Worm (Caenorhabditis elegans) whole organism, young adult: Measurements from ENCODE around the gene egrh-1.
A peak's percentile ranks its signal among the peaks of the same experiment; 100 is the strongest.

Source experiments
- B0035.1 ChIP-seq: sonication (generic microtip); optimal IDR thresholded peaks from 2 replicates; lab custom pipeline; 2016; ENCODE audit warnings: missing genetic modification characterization, mild to moderate bottlenecking, missing compliant biosample characterization, missing genotype, missing genetic modification reagents
- B0336.3 ChIP-seq: fragments of 200-800 bp; sonication (Bioruptor generic); IDR thresholded peaks from 2 replicates; pipeline ENCODE4 v1.3.6; 2022; ENCODE audit warnings: missing genetic modification characterization, missing compliant biosample characterization
- F10E7.11 ChIP-seq: sonication (generic microtip); optimal IDR thresholded peaks from 2 replicates; lab custom pipeline; 2017; ENCODE audit warnings: mild to moderate bottlenecking, missing genetic modification characterization, moderate library complexity, missing compliant biosample characterization
- F39B2.1 ChIP-seq: fragments of 200-800 bp; sonication (Bioruptor generic); IDR thresholded peaks from 2 replicates; pipeline ENCODE4 v1.3.6; 2022; ENCODE audit warnings: missing genetic modification reagents, missing genetic modification characterization, missing compliant biosample characterization
- F52B5.7 ChIP-seq: sonication (generic microtip); optimal IDR thresholded peaks from 2 replicates; lab custom pipeline; 2016; ENCODE audit warnings: mild to moderate bottlenecking, missing genetic modification characterization, missing compliant biosample characterization
- T07F8.4 ChIP-seq: sonication (generic microtip); optimal IDR thresholded peaks from 2 replicates; lab custom pipeline; 2016; ENCODE audit warnings: mild to moderate bottlenecking, missing genetic modification characterization, moderate library complexity, missing compliant biosample characterization
- Y53G8AR.9 ChIP-seq: fragments of 200-800 bp; sonication (Bioruptor generic); conservative IDR thresholded peaks from 2 replicates; pipeline ENCODE4 v1.3.6; 2022; ENCODE audit warnings: missing genetic modification reagents, missing genetic modification characterization, missing compliant biosample characterization
- ZK185.1 ChIP-seq: sonication (generic microtip); optimal IDR thresholded peaks from 2 replicates; lab custom pipeline; 2016; ENCODE audit warnings: mild to moderate bottlenecking, missing genetic modification characterization, missing compliant biosample characterization; ENCODE audit not compliant: poor library complexity, severe bottlenecking
- akir-1 ChIP-seq: fragments of 200-800 bp; sonication (Bioruptor generic); optimal IDR thresholded peaks from 2 replicates; lab custom pipeline; 2018; ENCODE audit warnings: mild to moderate bottlenecking, missing genetic modification characterization, moderate library complexity, missing compliant biosample characterization
- aptf-2 ChIP-seq: fragments of 200-800 bp; sonication (Bioruptor generic); conservative IDR thresholded peaks from 2 replicates; pipeline ENCODE4 v1.3.6; 2022; ENCODE audit warnings: missing genetic modification reagents, missing genetic modification characterization, missing compliant biosample characterization
- atf-7 ChIP-seq: sonication (generic microtip); optimal IDR thresholded peaks from 2 replicates; lab custom pipeline; 2017; ENCODE audit warnings: mild to moderate bottlenecking, missing genetic modification characterization, missing compliant biosample characterization
- athp-1 ChIP-seq: sonication (generic microtip); optimal IDR thresholded peaks from 2 replicates; lab custom pipeline; 2017; ENCODE audit warnings: mild to moderate bottlenecking, missing genetic modification characterization, missing compliant biosample characterization
- attf-6 ChIP-seq: fragments of 200-800 bp; sonication (Bioruptor generic); IDR thresholded peaks from 2 replicates; pipeline ENCODE4 v1.3.6; 2022; ENCODE audit warnings: missing genetic modification reagents, missing genetic modification characterization, missing compliant biosample characterization
- bed-1 ChIP-seq: fragments of 200-800 bp; sonication (Bioruptor generic); IDR thresholded peaks from 2 replicates; pipeline ENCODE4 v1.3.6; 2022; ENCODE audit warnings: missing genetic modification reagents, missing genetic modification characterization, missing compliant biosample characterization
- bed-2 ChIP-seq: fragments of 200-800 bp; sonication (Bioruptor generic); IDR thresholded peaks from 2 replicates; pipeline ENCODE4 v1.3.6; 2022; ENCODE audit warnings: missing genetic modification reagents, missing genetic modification characterization, missing compliant biosample characterization
- ccch-3 ChIP-seq: fragments of 200-800 bp; sonication (Bioruptor generic); optimal IDR thresholded peaks from 2 replicates; lab custom pipeline; 2018; ENCODE audit warnings: mild to moderate bottlenecking, missing genetic modification characterization, missing compliant biosample characterization
- cebp-2 ChIP-seq: fragments of 200-800 bp; sonication (Bioruptor generic); IDR thresholded peaks from 2 replicates; pipeline ENCODE4 v1.3.6; 2022; ENCODE audit warnings: missing genetic modification characterization, missing compliant biosample characterization
- ceh-27 ChIP-seq: fragments of 200-800 bp; sonication (Bioruptor generic); optimal IDR thresholded peaks from 2 replicates; lab custom pipeline; 2018; ENCODE audit warnings: mild to moderate bottlenecking, missing genetic modification characterization, moderate library complexity, missing compliant biosample characterization
- chd-7 ChIP-seq: sonication (generic microtip); optimal IDR thresholded peaks from 2 replicates; lab custom pipeline; 2016; ENCODE audit warnings: mild to moderate bottlenecking, missing genetic modification characterization, moderate library complexity, missing compliant biosample characterization
- dox-1 ChIP-seq: fragments of 200-800 bp; sonication (Bioruptor generic); IDR thresholded peaks from 2 replicates; pipeline ENCODE4 v1.3.6; 2022; ENCODE audit warnings: missing genetic modification reagents, missing genetic modification characterization, missing compliant biosample characterization
- dpff-1 ChIP-seq: sonication (generic microtip); optimal IDR thresholded peaks from 2 replicates; lab custom pipeline; 2017; ENCODE audit warnings: mild to moderate bottlenecking, missing genetic modification characterization, missing compliant biosample characterization
- dpl-1 ChIP-seq: fragments of 150-350 bp; optimal IDR thresholded peaks from 2 replicates; lab custom pipeline; 2014; ENCODE audit warnings: missing biosample characterization, missing genetic modification reagents, missing genetic modification characterization
- efl-1 ChIP-seq: fragments of 150-350 bp; optimal IDR thresholded peaks from 2 replicates; lab custom pipeline; 2014; ENCODE audit warnings: missing biosample characterization, missing genetic modification reagents, missing genetic modification characterization
- egrh-3 ChIP-seq: fragments of 200-800 bp; sonication (Bioruptor generic); IDR thresholded peaks from 2 replicates; pipeline ENCODE4 v1.3.6; 2022; ENCODE audit warnings: missing genetic modification reagents, missing genetic modification characterization, missing compliant biosample characterization
- ekl-4 ChIP-seq: fragments of 200-800 bp; sonication (Bioruptor generic); IDR thresholded peaks from 2 replicates; pipeline ENCODE4 v1.3.6; 2022; ENCODE audit warnings: missing genetic modification reagents, missing genetic modification characterization, missing compliant biosample characterization
- fkh-3 ChIP-seq: sonication (generic microtip); optimal IDR thresholded peaks from 2 replicates; lab custom pipeline; 2016; ENCODE audit warnings: mild to moderate bottlenecking, missing genetic modification characterization, missing compliant biosample characterization
- him-1 ChIP-seq: sonication (generic microtip); optimal IDR thresholded peaks from 2 replicates; lab custom pipeline; 2016; ENCODE audit warnings: missing genotype, missing genetic modification reagents, missing genetic modification characterization, missing compliant biosample characterization
- hrde-1 ChIP-seq: sonication (generic microtip); optimal IDR thresholded peaks from 2 replicates; lab custom pipeline; 2016; ENCODE audit warnings: missing genetic modification characterization, mild to moderate bottlenecking, missing compliant biosample characterization, moderate library complexity, missing genotype, missing genetic modification reagents, borderline replicate concordance
- let-526 ChIP-seq: fragments of 200-800 bp; sonication (Bioruptor generic); IDR thresholded peaks from 2 replicates; pipeline ENCODE4 v1.3.6; 2022; ENCODE audit warnings: missing genetic modification reagents, missing genetic modification characterization, missing compliant biosample characterization
- lin-26 ChIP-seq: fragments of 200-800 bp; sonication (Bioruptor generic); IDR thresholded peaks from 2 replicates; pipeline ENCODE4 v1.3.6; 2022; ENCODE audit warnings: missing genetic modification reagents, missing genetic modification characterization, missing compliant biosample characterization
- lsl-1 ChIP-seq: fragments of 200-800 bp; sonication (Bioruptor generic); optimal IDR thresholded peaks from 2 replicates; lab custom pipeline; 2018; ENCODE audit warnings: mild to moderate bottlenecking, missing genetic modification characterization, moderate library complexity, missing compliant biosample characterization
- madf-10 ChIP-seq: sonication (generic microtip); optimal IDR thresholded peaks from 2 replicates; lab custom pipeline; 2016; ENCODE audit warnings: mild to moderate bottlenecking, missing genetic modification characterization, missing compliant biosample characterization
- madf-3 ChIP-seq: fragments of 200-800 bp; sonication (Bioruptor generic); IDR thresholded peaks from 2 replicates; pipeline ENCODE4 v1.3.6; 2022; ENCODE audit warnings: missing genetic modification reagents, missing genetic modification characterization, missing compliant biosample characterization
- madf-6 ChIP-seq: fragments of 200-800 bp; sonication (Bioruptor generic); IDR thresholded peaks from 2 replicates; pipeline ENCODE4 v1.3.6; 2022; ENCODE audit warnings: missing genetic modification reagents, missing genetic modification characterization, missing compliant biosample characterization
- mes-4 ChIP-seq: sonication (generic microtip); optimal IDR thresholded peaks from 2 replicates; lab custom pipeline; 2016; ENCODE audit warnings: missing genotype, missing genetic modification characterization, missing compliant biosample characterization
- mxl-1 ChIP-seq: sonication (generic microtip); optimal IDR thresholded peaks from 2 replicates; lab custom pipeline; 2016; ENCODE audit warnings: missing genetic modification characterization, missing compliant biosample characterization
- nfya-2 ChIP-seq: fragments of 200-800 bp; sonication (Bioruptor generic); IDR thresholded peaks from 2 replicates; pipeline ENCODE4 v1.3.6; 2022; ENCODE audit warnings: missing genetic modification reagents, missing genetic modification characterization, missing compliant biosample characterization
- nhr-80 ChIP-seq: sonication (generic microtip); optimal IDR thresholded peaks from 2 replicates; lab custom pipeline; 2016; ENCODE audit warnings: missing genetic modification characterization, missing compliant biosample characterization
- sdz-38 ChIP-seq: sonication (generic microtip); optimal IDR thresholded peaks from 2 replicates; lab custom pipeline; 2016; ENCODE audit warnings: missing genotype, missing genetic modification characterization, missing compliant biosample characterization
- snpc-1.1 ChIP-seq: sonication (generic microtip); optimal IDR thresholded peaks from 2 replicates; lab custom pipeline; 2017; ENCODE audit warnings: missing genetic modification characterization, mild to moderate bottlenecking, missing compliant biosample characterization, antibody characterized with exemption, moderate library complexity, missing genotype, missing genetic modification reagents; ENCODE audit not compliant: insufficient read depth
- sptf-2 ChIP-seq: fragments of 200-800 bp; sonication (Bioruptor generic); optimal IDR thresholded peaks from 2 replicates; lab custom pipeline; 2018; ENCODE audit warnings: mild to moderate bottlenecking, missing genetic modification characterization, missing compliant biosample characterization
- tbp1 ChIP-seq: fragments of 200-800 bp; sonication (Bioruptor generic); optimal IDR thresholded peaks from 2 replicates; lab custom pipeline; 2018; ENCODE audit warnings: mild to moderate bottlenecking, missing genetic modification characterization, missing compliant biosample characterization
- tbx-9 ChIP-seq: sonication (generic microtip); optimal IDR thresholded peaks from 2 replicates; lab custom pipeline; 2016; ENCODE audit warnings: borderline replicate concordance, missing genetic modification characterization, inconsistent platforms, missing compliant biosample characterization
- ztf-26 ChIP-seq: sonication (generic microtip); optimal IDR thresholded peaks from 2 replicates; lab custom pipeline; 2017; ENCODE audit warnings: missing genetic modification characterization, missing compliant biosample characterization
- ztf-3 ChIP-seq: fragments of 200-800 bp; sonication (Bioruptor generic); optimal IDR thresholded peaks from 2 replicates; lab custom pipeline; 2018; ENCODE audit warnings: mild to moderate bottlenecking, missing genetic modification characterization, missing compliant biosample characterization

The egrh-1 gene

DNA sequence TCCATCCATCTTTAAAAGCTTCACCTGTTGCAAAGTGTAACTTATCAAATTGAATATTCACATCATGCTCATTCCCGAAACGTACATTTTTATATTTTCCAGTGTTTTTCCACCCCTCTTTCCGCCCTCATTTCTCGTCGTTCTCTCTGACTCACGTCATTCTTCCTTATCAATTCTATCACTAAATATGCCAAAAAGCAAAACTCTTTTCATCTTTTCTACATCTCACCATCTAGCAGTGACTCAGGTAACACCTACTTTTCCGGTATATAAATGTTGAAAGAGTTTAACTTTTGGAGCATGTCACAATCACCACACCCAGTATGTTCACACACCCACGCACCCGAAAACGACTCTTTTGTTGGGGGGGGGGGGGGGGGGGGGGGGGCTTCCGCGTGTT is 1.3 kb upstream of the egrh-1 start (continued):
- TF ChIP-seq madf-6 (GFP tag; lab: Robert Waterston, UW): no peak
- no peak for TF ChIP-seq lin-26
- no peak for TF ChIP-seq T07F8.4 (tag; lab: Kevin White, UChicago)
- no peak for TF ChIP-seq mxl-1 (tag; lab: Kevin White, UChicago)
- peak; percentile 44 for TF ChIP-seq nhr-80
- TF ChIP-seq F52B5.7 (tag; lab: Kevin White, UChicago): no peak
- no peak for TF ChIP-seq efl-1 (GFP tag; lab: Kevin White, UChicago)
- no peak for TF ChIP-seq atf-7
- TF ChIP-seq madf-3 (GFP tag; lab: Robert Waterston, UW): no peak
- 0 out of 2 replicates have a peak, but pooled peaks have one; percentile 14 for TF ChIP-seq dox-1
- no peak for TF ChIP-seq athp-1
- TF ChIP-seq him-1: no peak
- no peak for TF ChIP-seq bed-1 (GFP tag; lab: Robert Waterston, UW)
- TF ChIP-seq hrde-1: no peak
- TF ChIP-seq dpff-1 (tag; lab: Kevin White, UChicago): no peak
- no peak for TF ChIP-seq dpl-1 (GFP tag; lab: Kevin White, UChicago)

DNA sequence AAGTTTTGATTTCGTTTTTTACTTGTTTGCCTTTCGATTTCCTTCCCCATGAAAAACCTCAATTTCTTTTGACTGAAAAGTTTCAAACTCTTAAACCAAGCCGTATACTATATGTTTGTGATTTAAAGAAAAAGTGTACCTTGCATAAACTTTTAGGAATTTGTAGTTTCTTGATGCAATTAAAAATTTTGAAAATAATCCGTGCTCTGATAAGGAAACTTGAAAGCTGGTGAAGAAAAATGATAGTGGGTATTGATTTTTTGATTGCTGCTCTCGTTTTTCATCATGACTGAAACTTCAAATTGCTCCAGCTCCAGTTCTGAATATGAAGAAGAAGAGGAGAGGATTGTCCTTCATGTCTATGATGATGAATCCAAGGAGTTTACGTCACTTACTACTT is 3.3 kb downstream of the egrh-1 start, which contains the start of gene acd-3:
TSS of gene acd-3 (plus strand) at position 222 of the 400 bp plus-strand sequence.
- no peak for TF ChIP-seq mxl-1 (tag; lab: Kevin White, UChicago)
- TF ChIP-seq chd-7: no peak
- TF ChIP-seq F10E7.11 (tag; lab: Kevin White, UChicago): no peak
- TF ChIP-seq nhr-80: peak; percentile 44
- TF ChIP-seq B0035.1: no peak

DNA sequence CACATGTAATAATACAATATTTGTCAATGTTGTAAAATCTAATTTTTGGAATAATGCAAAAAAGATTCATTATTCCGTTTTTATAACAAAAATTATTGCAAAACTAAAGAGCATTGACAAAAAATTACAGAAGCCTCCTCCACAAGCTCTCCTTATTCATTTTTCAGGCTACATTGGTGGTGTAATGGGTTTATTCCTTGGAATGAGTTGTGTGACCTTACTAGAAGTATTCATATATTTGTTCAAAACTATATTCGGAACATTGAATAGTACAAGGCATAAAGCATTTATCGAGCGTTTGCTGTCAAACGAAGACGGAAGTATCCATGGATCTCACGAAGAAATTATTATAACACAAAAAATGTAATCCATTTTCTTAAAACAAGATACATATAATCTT is 6.2 kb downstream of the egrh-1 start:
- TF ChIP-seq akir-1 (GFP tag; lab: Kevin White, UChicago) (no peak), fkh-3 (tag; lab: Kevin White, UChicago) (no peak)

DNA sequence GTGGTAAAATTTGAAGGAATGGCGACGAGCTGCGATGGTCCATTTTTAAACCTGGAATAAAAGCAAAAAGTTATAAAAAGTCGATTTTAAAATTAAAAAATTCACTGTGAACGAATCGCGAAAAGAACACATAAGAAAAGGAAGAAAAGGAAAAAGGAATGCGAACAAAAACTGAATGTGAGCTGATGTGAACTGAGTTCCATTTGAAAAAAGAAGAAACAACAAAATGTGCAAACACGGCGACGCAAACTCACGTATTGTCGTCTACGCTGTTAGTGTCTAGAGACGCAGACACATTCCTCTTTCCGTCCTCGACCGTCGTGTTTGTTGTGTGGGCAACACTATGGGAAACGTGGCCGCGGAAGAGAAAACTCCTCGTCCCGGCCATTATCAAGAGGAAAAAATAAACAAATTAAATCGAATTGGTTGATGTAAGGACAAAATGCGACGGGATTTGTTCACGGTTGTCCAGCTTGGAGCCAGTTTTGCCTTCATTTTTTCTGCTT is 8.0 kb downstream of the egrh-1 start, which contains the start of the genes C27C12.1 and C27C12.4:
TSS of gene C27C12.1 (minus strand) at position 51 of the 506 bp plus-strand sequence.
TSS of gene C27C12.4 (plus strand) at position 375 of the 506 bp plus-strand sequence.
- no peak for TF ChIP-seq mes-4 (tag; lab: Kevin White, UChicago)
- TF ChIP-seq sdz-38 (tag; lab: Kevin White, UChicago): no peak
- no peak for TF ChIP-seq nfya-2 (GFP tag; lab: Robert Waterston, UW)
- TF ChIP-seq ekl-4 (GFP tag; lab: Robert Waterston, UW): peak; percentile 57; the same call in 1 of the 2 replicates
- TF ChIP-seq bed-2 (GFP tag; lab: Robert Waterston, UW): 0 out of 2 replicates have a peak, but pooled peaks have one; percentile 21
- TF ChIP-seq ccch-3 (GFP tag; lab: Kevin White, UChicago): no peak
- no peak for TF ChIP-seq lsl-1 (GFP tag; lab: Kevin White, UChicago)
- 0 out of 2 replicates have a peak, but pooled peaks have one; percentile 59 for TF ChIP-seq Y53G8AR.9 (GFP tag; lab: Robert Waterston, UW)
- no peak for TF ChIP-seq let-526
- TF ChIP-seq ztf-3: no peak
- TF ChIP-seq cebp-2: no peak
- no peak for TF ChIP-seq F39B2.1 (GFP tag; lab: Robert Waterston, UW)
- no peak for TF ChIP-seq akir-1 (GFP tag; lab: Kevin White, UChicago)
- TF ChIP-seq tbp1 (GFP tag; lab: Kevin White, UChicago): no peak
- peak; percentile 90 for TF ChIP-seq ZK185.1 (tag; lab: Kevin White, UChicago)
- peak; percentile 38 for TF ChIP-seq ztf-26
- peak; percentile 37 for TF ChIP-seq madf-10
- TF ChIP-seq aptf-2 (GFP tag; lab: Robert Waterston, UW): no peak
- no peak for TF ChIP-seq snpc-1.1 (tag; lab: Kevin White, UChicago)
- TF ChIP-seq tbx-9 (tag; lab: Kevin White, UChicago): no peak
- TF ChIP-seq B0336.3 (GFP tag; lab: Robert Waterston, UW): peak; percentile 50; the same call in 1 of the 2 replicates
- peak; percentile 80 for TF ChIP-seq ceh-27 (GFP tag; lab: Kevin White, UChicago)
- TF ChIP-seq egrh-3 (GFP tag; lab: Robert Waterston, UW): no peak
- no peak for TF ChIP-seq madf-3 (GFP tag; lab: Robert Waterston, UW)
- no peak for TF ChIP-seq attf-6 (GFP tag; lab: Robert Waterston, UW)
- TF ChIP-seq sptf-2 (GFP tag; lab: Kevin White, UChicago): no peak
